Worm (Caenorhabditis elegans): ENCODE results near the gene idpb-4.

DNA sequence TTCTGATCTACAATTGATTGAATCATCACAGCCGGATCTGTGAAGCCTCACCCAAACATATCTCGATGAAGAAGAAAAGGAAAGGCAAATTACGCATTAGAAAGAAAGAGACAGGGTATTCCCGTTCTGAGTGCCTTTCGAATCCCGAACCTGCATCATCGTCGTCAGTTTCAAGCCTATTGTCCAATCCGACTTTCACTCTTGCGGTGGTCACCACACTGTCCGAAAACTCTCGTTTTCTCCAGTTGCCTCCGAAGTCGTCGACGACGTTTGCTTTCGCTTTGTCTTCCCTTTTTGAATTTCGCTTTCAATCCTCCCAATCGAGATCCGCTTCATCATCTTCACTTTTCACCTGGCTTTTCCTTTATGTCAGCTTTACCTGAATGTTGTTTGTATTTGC is 11.7 kb upstream of the idpb-4 start:
- no peak for TF ChIP-seq unc-62 (GFP tag; optimal IDR thresholded peaks at IDR 0.05)
- no peak for TF ChIP-seq snpc-4 (tag; optimal IDR thresholded peaks at IDR 0.05)
- TF ChIP-seq nhr-28 (tag; optimal IDR thresholded peaks at IDR 0.05), result no peak
- no peak for TF ChIP-seq jun-1 (tag; optimal IDR thresholded peaks at IDR 0.05)
- no peak for TF ChIP-seq nhr-76 (tag; optimal IDR thresholded peaks at IDR 0.05)
- no peak for TF ChIP-seq daf-12 (tag; optimal IDR thresholded peaks at IDR 0.05)
- TF ChIP-seq mdl-1 (tag; optimal IDR thresholded peaks at IDR 0.05), result no peak
- no peak for TF ChIP-seq skn-1 (tag; optimal IDR thresholded peaks at IDR 0.05)
- no peak for TF ChIP-seq aly-2 (tag; optimal IDR thresholded peaks at IDR 0.05)
- no peak for TF ChIP-seq ztf-11 (tag; optimal IDR thresholded peaks at IDR 0.05)
- TF ChIP-seq ceh-28 (tag; optimal IDR thresholded peaks at IDR 0.05), result no peak
- TF ChIP-seq elt-2 (tag; optimal IDR thresholded peaks at IDR 0.05), result no peak

Measured in whole organism, L3 larva.